Fruit fly (Drosophila melanogaster) whole organism, pupa: Measurements from ENCODE around the gene Skel.
A peak's percentile ranks its signal among the peaks of the same experiment; 100 is the strongest.

ENCODE experiments used
- CG12605 ChIP-seq: fragments of 200-800 bp; sonication (Bioruptor generic); IDR thresholded peaks from 2 replicates; pipeline ENCODE4 v1.3.6; 2022; ENCODE audit warnings: missing biosample characterization, missing genetic modification characterization
- CG13204 ChIP-seq: fragments of 200-800 bp; sonication (Bioruptor generic); optimal IDR thresholded peaks from 2 replicates; lab custom pipeline; 2018; ENCODE audit warnings: missing biosample characterization, mild to moderate bottlenecking, missing genetic modification characterization, moderate library complexity
- CG14655 ChIP-seq: fragments of 200-800 bp; sonication (Bioruptor generic); optimal IDR thresholded peaks from 3 replicates; lab custom pipeline; 2017; ENCODE audit warnings: mild to moderate bottlenecking, missing biosample characterization, missing genetic modification reagents, missing genetic modification characterization
- CG34367 ChIP-seq: fragments of 200-800 bp; sonication (Bioruptor generic); optimal IDR thresholded peaks from 2 replicates; lab custom pipeline; 2018; ENCODE audit warnings: missing biosample characterization, mild to moderate bottlenecking, missing genetic modification characterization
- CG4496 ChIP-seq: fragments of 200-800 bp; sonication (Bioruptor generic); IDR thresholded peaks from 3 replicates; pipeline ENCODE4 v1.3.6; 2022; ENCODE audit warnings: missing biosample characterization, missing genetic modification characterization
- CG8159 ChIP-seq: fragments of 200-800 bp; sonication (Bioruptor generic); optimal IDR thresholded peaks from 3 replicates; lab custom pipeline; 2018; ENCODE audit warnings: missing biosample characterization, mild to moderate bottlenecking, missing genetic modification characterization, moderate library complexity
- EcR ChIP-seq: fragments of 200-800 bp; sonication (Bioruptor generic); optimal IDR thresholded peaks from 3 replicates; lab custom pipeline; 2019; ENCODE audit warnings: missing biosample characterization, missing genetic modification characterization, mild to moderate bottlenecking, moderate library complexity, missing genetic modification reagents
- Ets98B ChIP-seq: fragments of 200-800 bp; sonication (Bioruptor generic); IDR thresholded peaks from 2 replicates; pipeline ENCODE4 v1.3.6; 2022; ENCODE audit warnings: missing biosample characterization, missing genetic modification characterization

dm6 chr3R:10688160-10688559 lies 1.4 kb downstream of the Skel start:
- TF ChIP-seq CG13204 (GFP tag; lab: Kevin White, UChicago) (no peak), CG8159 (tag; lab: Kevin White, UChicago) (no peak), Ets98B (GFP tag; lab: Robert Waterston, UW) (peak; percentile 44; the same call in 1 of the 2 replicates), CG4496 (GFP tag; lab: Robert Waterston, UW) (no peak; the same call in 2 of the 3 replicates), EcR (GFP tag; lab: Kevin White, UChicago) (no peak), CG12605 (GFP tag; lab: Robert Waterston, UW) (no peak; the same call in 1 of the 2 replicates), CG34367 (tag; lab: Kevin White, UChicago) (no peak), CG14655 (no peak)
